Fruit fly (Drosophila melanogaster) whole organism, embryonic: Measurements from ENCODE around the gene CG12224.

Source experiments
- Abd-B ChIP-seq: fragments of 200-800 bp; sonication (Bioruptor generic); optimal IDR thresholded peaks from 2 replicates; lab custom pipeline; 2018; ENCODE audit warnings: missing biosample characterization, mild to moderate bottlenecking, missing genetic modification characterization, moderate library complexity
- Atf6 ChIP-seq: fragments of 200-800 bp; sonication (Bioruptor generic); IDR thresholded peaks from 2 replicates; pipeline ENCODE4 v1.3.6; 2022; ENCODE audit warnings: missing biosample characterization, missing genetic modification characterization
- B-H1 ChIP-seq: fragments of 200-800 bp; sonication (Bioruptor generic); IDR thresholded peaks from 3 replicates; pipeline ENCODE4 v1.3.6; 2022; ENCODE audit warnings: missing biosample characterization, missing genetic modification characterization
- B-H2 ChIP-seq: fragments of 200-800 bp; sonication (Bioruptor generic); optimal IDR thresholded peaks from 2 replicates; lab custom pipeline; 2018; ENCODE audit warnings: missing biosample characterization, mild to moderate bottlenecking, missing genetic modification characterization
- CG10274 ChIP-seq: fragments of 200-800 bp; sonication (Bioruptor generic); optimal IDR thresholded peaks from 3 replicates; lab custom pipeline; 2017; ENCODE audit warnings: missing biosample characterization, mild to moderate bottlenecking, missing genetic modification characterization
- CG10565 ChIP-seq: fragments of 200-800 bp; sonication (Bioruptor generic); optimal IDR thresholded peaks from 3 replicates; lab custom pipeline; 2016; ENCODE audit warnings: missing biosample characterization, mild to moderate bottlenecking, missing genetic modification characterization
- CG12104 ChIP-seq: fragments of 200-800 bp; sonication (Bioruptor generic); optimal IDR thresholded peaks from 3 replicates; lab custom pipeline; 2016; ENCODE audit warnings: missing biosample characterization, missing genetic modification characterization
- CG12219 ChIP-seq: fragments of 200-800 bp; sonication (Bioruptor generic); optimal IDR thresholded peaks from 3 replicates; lab custom pipeline; 2018; ENCODE audit warnings: missing biosample characterization, mild to moderate bottlenecking, missing genetic modification characterization
- CG14014 ChIP-seq: fragments of 200-800 bp; sonication (Bioruptor generic); IDR thresholded peaks from 2 replicates; pipeline ENCODE4 v1.3.6; 2022; ENCODE audit warnings: missing biosample characterization, missing genetic modification characterization
- CG15601 ChIP-seq: fragments of 200-800 bp; sonication (Bioruptor generic); optimal IDR thresholded peaks from 3 replicates; lab custom pipeline; 2019; ENCODE audit warnings: missing biosample characterization, mild to moderate bottlenecking, missing genetic modification characterization, moderate library complexity
- CG1603 ChIP-seq: fragments of 200-800 bp; sonication (Bioruptor generic); optimal IDR thresholded peaks from 2 replicates; lab custom pipeline; 2019; ENCODE audit warnings: missing biosample characterization, mild to moderate bottlenecking, missing genetic modification characterization, moderate library complexity
- CG2199 ChIP-seq: fragments of 200-800 bp; sonication (Bioruptor generic); IDR thresholded peaks from 3 replicates; pipeline ENCODE4 v1.3.6; 2022; ENCODE audit warnings: missing biosample characterization, missing genetic modification characterization
- CG30020 ChIP-seq: fragments of 200-800 bp; optimal IDR thresholded peaks from 2 replicates; lab custom pipeline; 2019; ENCODE audit warnings: missing biosample characterization, mild to moderate bottlenecking, missing genetic modification characterization, moderate library complexity
- CG3407 ChIP-seq: fragments of 200-800 bp; sonication (Bioruptor generic); optimal IDR thresholded peaks from 2 replicates; lab custom pipeline; 2018; ENCODE audit warnings: missing biosample characterization, mild to moderate bottlenecking, missing genetic modification characterization
- CG34376 ChIP-seq: fragments of 200-800 bp; sonication (Bioruptor generic); optimal IDR thresholded peaks from 2 replicates; lab custom pipeline; 2018; ENCODE audit warnings: missing biosample characterization, mild to moderate bottlenecking, missing genetic modification characterization
- CG5245 ChIP-seq: fragments of 200-800 bp; sonication (Bioruptor generic); optimal IDR thresholded peaks from 3 replicates; lab custom pipeline; 2016; ENCODE audit warnings: missing biosample characterization, missing genetic modification characterization
- CG6689 ChIP-seq: fragments of 200-800 bp; sonication (Bioruptor generic); IDR thresholded peaks from 2 replicates; pipeline ENCODE4 v1.3.6; 2022; ENCODE audit warnings: missing biosample characterization, missing genetic modification characterization
- CG7839 ChIP-seq: fragments of 200-800 bp; sonication (Bioruptor generic); optimal IDR thresholded peaks from 3 replicates; lab custom pipeline; 2018; ENCODE audit warnings: missing biosample characterization, mild to moderate bottlenecking, missing genetic modification characterization, moderate library complexity
- CG9727 ChIP-seq: fragments of 200-800 bp; sonication (Bioruptor generic); optimal IDR thresholded peaks from 3 replicates; lab custom pipeline; 2017; ENCODE audit warnings: missing biosample characterization, mild to moderate bottlenecking, missing genetic modification characterization
- CG9797 ChIP-seq: fragments of 200-800 bp; sonication (Bioruptor generic); optimal IDR thresholded peaks from 3 replicates; lab custom pipeline; 2018; ENCODE audit warnings: missing biosample characterization, mild to moderate bottlenecking, missing genetic modification characterization
- CHES-1-like ChIP-seq: fragments of 200-800 bp; sonication (Bioruptor generic); optimal IDR thresholded peaks from 2 replicates; lab custom pipeline; 2016; ENCODE audit warnings: missing biosample characterization, missing genetic modification characterization
- D19A ChIP-seq: fragments of 200-800 bp; optimal IDR thresholded peaks from 3 replicates; lab custom pipeline; 2019; ENCODE audit warnings: missing biosample characterization, mild to moderate bottlenecking, missing genetic modification characterization, moderate library complexity
- Dll ChIP-seq: fragments of 200-800 bp; sonication (Bioruptor generic); IDR thresholded peaks from 4 replicates; pipeline ENCODE4 v1.3.6; 2022; ENCODE audit warnings: missing biosample characterization, missing genetic modification characterization; ENCODE audit not compliant: partially characterized antibody
- E2f2 ChIP-seq: fragments of 200-800 bp; sonication (Bioruptor generic); IDR thresholded peaks from 2 replicates; pipeline ENCODE4 v1.3.6; 2022; ENCODE audit warnings: missing biosample characterization, missing genetic modification characterization
- Eip74EF ChIP-seq, 2 experiments: fragments of 200-800 bp in 1 of 2; fragments of >200 bp in 1 of 2; sonication (Bioruptor generic) in 1 of 2; optimal IDR thresholded peaks; 2 replicates each; lab custom pipeline; 2017 to 2019; ENCODE audit warnings: missing biosample characterization in 2 of 2, missing genetic modification characterization in 2 of 2, mild to moderate bottlenecking in 1 of 2, moderate library complexity in 1 of 2
- Ets97D ChIP-seq: fragments of 200-800 bp; sonication (Bioruptor generic); optimal IDR thresholded peaks from 3 replicates; lab custom pipeline; 2016; ENCODE audit warnings: missing biosample characterization, missing genetic modification characterization
- HmgZ ChIP-seq: fragments of 200-800 bp; sonication (Bioruptor generic); optimal IDR thresholded peaks from 2 replicates; lab custom pipeline; 2018; ENCODE audit warnings: missing biosample characterization, mild to moderate bottlenecking, missing genetic modification characterization
- Max ChIP-seq: fragments of 200-800 bp; sonication (Bioruptor generic); optimal IDR thresholded peaks from 2 replicates; lab custom pipeline; 2016; ENCODE audit warnings: missing biosample characterization, mild to moderate bottlenecking, missing genetic modification characterization
- Med ChIP-seq: fragments of 200-800 bp; sonication (Bioruptor generic); peaks from one replicate; lab custom pipeline; 2016; ENCODE audit warnings: missing biosample characterization, missing genetic modification characterization, mild to moderate bottlenecking, inconsistent platforms, moderate library complexity
- Mes4 ChIP-seq: fragments of 200-800 bp; sonication (Bioruptor generic); optimal IDR thresholded peaks from 2 replicates; lab custom pipeline; 2016; ENCODE audit warnings: missing biosample characterization, missing genetic modification characterization
- Myb ChIP-seq: fragments of 200-800 bp; sonication (Bioruptor generic); optimal IDR thresholded peaks from 2 replicates; lab custom pipeline; 2016; ENCODE audit warnings: missing biosample characterization, missing genetic modification characterization
- Oaz ChIP-seq: fragments of 200-800 bp; sonication (Bioruptor generic); IDR thresholded peaks from 2 replicates; pipeline ENCODE4 v1.3.6; 2022; ENCODE audit warnings: missing biosample characterization, missing genetic modification characterization
- ash1 ChIP-seq: fragments of 200-800 bp; sonication (Bioruptor generic); optimal IDR thresholded peaks from 2 replicates; lab custom pipeline; 2018; ENCODE audit warnings: missing biosample characterization, mild to moderate bottlenecking, missing genetic modification characterization
- bbx ChIP-seq: fragments of 200-800 bp; sonication (Bioruptor generic); IDR thresholded peaks from 2 replicates; pipeline ENCODE4 v1.3.6; 2022; ENCODE audit warnings: missing biosample characterization, missing genetic modification characterization; ENCODE audit not compliant: partially characterized antibody
- cas ChIP-seq: fragments of 200-800 bp; sonication (Bioruptor generic); IDR thresholded peaks from 2 replicates; pipeline ENCODE4 v1.3.6; 2022; ENCODE audit warnings: missing biosample characterization, missing genetic modification characterization
- chm ChIP-seq: fragments of 200-800 bp; sonication (Bioruptor generic); IDR thresholded peaks from 2 replicates; pipeline ENCODE4 v1.3.6; 2022; ENCODE audit warnings: missing biosample characterization, missing genetic modification characterization
- dysf ChIP-seq: fragments of 200-800 bp; sonication (Bioruptor generic); IDR thresholded peaks from 3 replicates; pipeline ENCODE4 v1.3.6; 2022; ENCODE audit warnings: missing biosample characterization, missing genetic modification characterization
- gem ChIP-seq: fragments of 200-800 bp; sonication (Bioruptor generic); optimal IDR thresholded peaks from 2 replicates; lab custom pipeline; 2019; ENCODE audit warnings: missing biosample characterization, mild to moderate bottlenecking, missing genetic modification characterization, moderate library complexity
- insv ChIP-seq, 2 experiments: fragments of 200-800 bp; sonication (Bioruptor generic); optimal IDR thresholded peaks; 3 replicates each; lab custom pipeline; 2016 to 2018; ENCODE audit warnings: missing biosample characterization in 2 of 2, missing genetic modification characterization in 2 of 2
- jumu ChIP-seq: fragments of 200-800 bp; sonication (Bioruptor generic); optimal IDR thresholded peaks from 3 replicates; lab custom pipeline; 2016; ENCODE audit warnings: missing biosample characterization, missing genetic modification characterization
- maf-S ChIP-seq: fragments of 200-800 bp; sonication (Bioruptor generic); optimal IDR thresholded peaks from 2 replicates; lab custom pipeline; 2016; ENCODE audit warnings: missing biosample characterization, missing genetic modification characterization
- mld ChIP-seq: fragments of 200-800 bp; sonication (Bioruptor generic); IDR thresholded peaks from 3 replicates; pipeline ENCODE4 v1.3.6; 2022; ENCODE audit warnings: missing biosample characterization, missing genetic modification characterization; ENCODE audit not compliant: partially characterized antibody
- nom ChIP-seq: fragments of 200-800 bp; sonication (Bioruptor generic); optimal IDR thresholded peaks from 2 replicates; lab custom pipeline; 2017; ENCODE audit warnings: missing biosample characterization, missing genetic modification characterization, mild to moderate bottlenecking, moderate library complexity, missing genetic modification reagents
- otp ChIP-seq: fragments of 200-800 bp; sonication (Bioruptor generic); IDR thresholded peaks from 3 replicates; pipeline ENCODE4, ENCODE4 v1.3.6; 2022; ENCODE audit warnings: missing biosample characterization, missing genetic modification characterization
- ranshi ChIP-seq: fragments of 200-800 bp; sonication (Bioruptor generic); IDR thresholded peaks from 2 replicates; pipeline ENCODE4 v1.3.6; 2022; ENCODE audit warnings: missing biosample characterization, missing genetic modification characterization
- rib ChIP-seq: fragments of 200-800 bp; sonication (Bioruptor generic); IDR thresholded peaks from 2 replicates; pipeline ENCODE4 v1.3.6; 2022; ENCODE audit warnings: missing biosample characterization, missing genetic modification characterization
- seq ChIP-seq: fragments of 200-800 bp; sonication (Bioruptor generic); IDR thresholded peaks from 2 replicates; pipeline ENCODE4 v1.3.6; 2022; ENCODE audit warnings: missing biosample characterization, missing genetic modification characterization
- sisA ChIP-seq: fragments of 200-800 bp; sonication (Bioruptor generic); IDR thresholded peaks from 2 replicates; pipeline ENCODE4 v1.3.6; 2022; ENCODE audit warnings: missing biosample characterization, missing genetic modification characterization
- slp2 ChIP-seq: fragments of 200-800 bp; sonication (Bioruptor generic); optimal IDR thresholded peaks from 2 replicates; lab custom pipeline; 2016; ENCODE audit warnings: missing biosample characterization, missing genetic modification characterization
- sob ChIP-seq: fragments of 200-800 bp; sonication (Bioruptor generic); IDR thresholded peaks from 2 replicates; pipeline ENCODE4 v1.3.6; 2022; ENCODE audit warnings: missing biosample characterization, missing genetic modification characterization
- vfl ChIP-seq: fragments of 200-800 bp; sonication (Bioruptor generic); optimal IDR thresholded peaks from 2 replicates; lab custom pipeline; 2016; ENCODE audit warnings: missing biosample characterization, missing genetic modification characterization

CG12224 gene

DNA sequence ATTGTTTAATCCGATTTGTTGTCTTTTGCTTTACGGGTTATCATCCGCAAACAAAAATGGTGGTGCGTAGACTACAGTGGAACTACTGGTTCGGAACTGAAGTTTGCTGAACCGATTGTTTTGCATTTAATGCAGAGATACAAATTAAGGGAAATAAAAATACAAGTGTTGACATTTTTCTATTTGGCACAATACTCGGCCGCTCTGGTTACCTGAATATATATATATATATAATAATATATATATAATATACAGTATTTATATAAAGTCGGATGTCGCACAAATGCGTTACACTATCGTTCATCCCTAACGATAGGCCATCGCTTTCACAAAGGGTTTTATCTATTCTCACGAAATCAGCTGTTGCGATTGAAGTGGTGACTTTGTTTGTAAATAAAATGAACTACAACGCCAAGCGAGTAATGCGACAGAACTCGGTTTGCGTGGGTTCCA is 35.0 kb upstream of the CG12224 start, which contains the start of the genes DCAF12 and Spt3 (continued):
- TF ChIP-seq E2f2 (GFP tag; lab: Robert Waterston, UW) (no peak), CG12104 (GFP tag; lab: Kevin White, UChicago) (no peak), CG2199 (GFP tag; lab: Robert Waterston, UW) (no peak), CG3407 (GFP tag; lab: Kevin White, UChicago) (no peak), maf-S (GFP tag; lab: Kevin White, UChicago) (no peak), CG7839 (tag; lab: Kevin White, UChicago) (no peak), cas (GFP tag; lab: Robert Waterston, UW) (0 out of 2 replicates have a peak, but pooled peaks have one; percentile 33), insv (GFP tag; optimal IDR thresholded peaks at IDR 0.05; lab: Kevin White, UChicago) (peak in 1 of 2 experiments; percentile 23), B-H2 (GFP tag; lab: Kevin White, UChicago) (peak; percentile 48), nom (no peak), CG10274 (GFP tag; lab: Kevin White, UChicago) (no peak), CG1603 (no peak), Ets97D (GFP tag; lab: Kevin White, UChicago) (no peak), CG34376 (GFP tag; lab: Kevin White, UChicago) (no peak), sob (GFP tag; lab: Robert Waterston, UW) (peak; percentile 43; the same call in 1 of the 2 replicates), Myb (GFP tag; lab: Kevin White, UChicago) (no peak), seq (GFP tag; lab: Robert Waterston, UW) (no peak), rib (GFP tag; lab: Robert Waterston, UW) (no peak), ranshi (GFP tag; lab: Robert Waterston, UW) (no peak; the same call in 1 of the 2 replicates), bbx (GFP tag; lab: Robert Waterston, UW) (peak; percentile 83), Med (GFP tag; lab: Kevin White, UChicago) (peak; percentile 76), gem (tag; lab: Kevin White, UChicago) (peak; percentile 81), ash1 (no peak), Dll (peak; percentile 98), CG12219 (GFP tag; lab: Kevin White, UChicago) (no peak), CG9727 (peak; percentile 43), CG6689 (GFP tag; lab: Robert Waterston, UW) (peak; percentile 42), CG14014 (GFP tag; lab: Robert Waterston, UW) (no peak), mld (GFP tag; lab: Robert Waterston, UW) (peak; percentile 72; the same call in 1 of the 3 replicates), D19A (tag; lab: Kevin White, UChicago) (peak; percentile 55), Mes4 (no peak), dysf (0 out of 3 replicates have a peak, but pooled peaks have one; percentile 50), jumu (GFP tag; lab: Kevin White, UChicago) (no peak), CHES-1-like (GFP tag; lab: Kevin White, UChicago) (no peak), otp (no peak), Max (no peak), Oaz (GFP tag; lab: Robert Waterston, UW) (no peak), sisA (GFP tag; lab: Robert Waterston, UW) (peak; percentile 58), CG5245 (GFP tag; lab: Kevin White, UChicago) (no peak), Eip74EF (GFP tag; optimal IDR thresholded peaks at IDR 0.05; lab: Kevin White, UChicago) (no peak), vfl (GFP tag; lab: Kevin White, UChicago) (no peak), B-H1 (GFP tag; lab: Robert Waterston, UW) (no peak; the same call in 2 of the 3 replicates), CG15601 (tag; lab: Kevin White, UChicago) (peak; percentile 64), Atf6 (GFP tag; lab: Robert Waterston, UW) (no peak), CG30020 (tag; lab: Kevin White, UChicago) (peak; percentile 69), Abd-B (GFP tag; lab: Kevin White, UChicago) (peak; percentile 87), chm (no peak), CG9797 (peak; percentile 12), CG10565 (no peak), HmgZ (tag; lab: Kevin White, UChicago) (no peak), slp2 (peak; percentile 15)
